Fruit fly (Drosophila melanogaster) whole organism, larva: ENCODE results near the gene CG2059.

Experiments used
- noc ChIP-seq: fragments of 200-800 bp; sonication (Bioruptor generic); optimal IDR thresholded peaks from 3 replicates; lab custom pipeline; 2019; ENCODE audit warnings: missing biosample characterization, mild to moderate bottlenecking, missing genetic modification characterization, moderate library complexity

The CG2059 gene

DNA sequence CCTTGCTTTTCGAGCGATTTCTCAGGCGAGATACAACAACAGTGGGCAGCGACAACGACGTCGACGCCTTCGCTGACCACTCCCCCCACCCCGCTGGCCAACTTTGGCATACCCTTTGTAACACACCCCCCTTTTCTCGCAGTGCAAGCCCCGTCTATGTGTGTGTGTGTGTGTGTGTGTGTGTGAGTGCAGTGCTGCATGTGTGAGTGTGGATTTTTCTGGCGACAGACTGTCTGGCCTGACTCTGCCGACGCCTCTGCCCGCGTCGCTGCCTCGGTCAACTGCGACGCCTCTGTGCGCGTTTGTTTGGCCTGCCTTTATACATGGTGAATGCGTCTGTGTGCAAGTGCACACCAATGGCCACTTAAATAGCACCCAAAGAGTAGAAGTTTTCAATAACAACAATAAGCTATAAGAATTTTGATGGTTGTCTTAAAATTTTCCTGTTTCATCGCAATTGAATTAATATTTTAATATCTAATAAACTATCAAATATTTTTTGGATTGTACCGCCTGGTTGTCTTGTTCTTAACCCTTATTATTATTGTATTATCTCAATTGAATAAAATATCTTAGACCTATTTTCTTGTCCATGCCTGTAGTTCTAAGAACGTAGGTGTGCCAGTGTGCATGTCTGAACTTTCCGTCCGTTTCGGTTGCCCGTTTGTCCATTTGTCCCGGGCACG lies 7.9 kb downstream of the CG2059 start:
- TF ChIP-seq noc (tag; lab: Kevin White, UChicago): peak; percentile 22

DNA sequence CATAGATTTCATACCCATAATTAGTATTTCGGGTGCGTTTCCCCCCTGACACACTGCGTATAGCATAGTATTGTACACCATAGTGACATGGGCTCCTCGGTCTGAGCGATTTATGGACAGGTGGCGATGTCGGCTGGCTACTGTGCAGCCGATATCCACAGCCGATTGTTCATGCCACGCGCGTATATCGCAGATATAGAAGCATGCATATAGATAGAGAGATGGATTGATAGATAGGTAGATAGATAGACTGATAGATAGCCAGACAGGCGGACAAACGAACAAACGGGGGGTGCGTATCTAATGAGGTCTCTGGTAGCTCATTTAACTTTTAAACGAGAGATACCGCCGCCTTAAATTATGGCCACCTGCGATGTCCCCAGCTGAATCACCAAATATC lies 9.8 kb downstream of the CG2059 start:
- TF ChIP-seq noc (tag; lab: Kevin White, UChicago): no peak

DNA sequence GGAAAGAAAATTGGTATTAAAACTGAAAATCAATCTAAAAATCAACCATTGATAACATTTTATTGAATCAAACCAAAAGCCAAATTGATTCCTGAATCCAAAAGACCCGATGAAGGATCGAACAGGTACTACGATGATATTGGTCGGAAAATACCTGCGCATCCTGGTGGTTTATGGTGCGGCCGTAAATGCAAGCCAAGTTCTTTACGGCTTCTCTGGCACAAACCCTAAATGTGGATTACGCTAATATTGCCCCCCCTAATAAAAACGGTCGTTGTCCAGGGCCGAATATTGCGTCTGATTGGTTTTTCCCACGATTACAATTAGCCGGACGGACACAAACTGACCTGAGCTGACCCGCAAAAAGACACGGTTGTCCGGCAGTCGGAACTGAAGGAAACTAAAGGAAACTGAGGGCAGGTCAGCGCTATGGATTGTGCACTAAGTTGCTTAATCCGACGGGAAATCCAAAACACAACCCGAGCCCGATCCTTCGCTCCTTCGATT lies 10.6 kb downstream of the CG2059 start:
- TF ChIP-seq noc (tag; lab: Kevin White, UChicago): no peak

DNA sequence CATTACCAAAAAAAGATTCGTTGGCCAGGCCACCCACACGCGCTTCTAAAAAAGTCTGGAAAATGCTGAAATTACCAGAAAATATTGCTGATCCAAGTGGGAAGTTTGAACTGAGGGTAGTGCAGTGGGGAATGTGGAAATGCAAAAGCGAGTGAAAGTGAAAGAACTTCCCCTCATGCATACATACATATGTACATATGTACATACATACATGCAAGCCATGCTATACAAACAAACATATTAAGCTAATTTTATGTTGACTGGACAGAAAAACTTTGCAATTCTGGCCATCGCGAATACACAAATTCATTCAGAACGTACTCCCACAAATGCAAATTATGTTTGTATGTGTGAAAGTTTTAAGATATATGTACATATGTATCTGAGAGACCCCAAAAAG lies 12.2 kb downstream of the CG2059 start:
- TF ChIP-seq noc (tag; lab: Kevin White, UChicago): no peak

DNA sequence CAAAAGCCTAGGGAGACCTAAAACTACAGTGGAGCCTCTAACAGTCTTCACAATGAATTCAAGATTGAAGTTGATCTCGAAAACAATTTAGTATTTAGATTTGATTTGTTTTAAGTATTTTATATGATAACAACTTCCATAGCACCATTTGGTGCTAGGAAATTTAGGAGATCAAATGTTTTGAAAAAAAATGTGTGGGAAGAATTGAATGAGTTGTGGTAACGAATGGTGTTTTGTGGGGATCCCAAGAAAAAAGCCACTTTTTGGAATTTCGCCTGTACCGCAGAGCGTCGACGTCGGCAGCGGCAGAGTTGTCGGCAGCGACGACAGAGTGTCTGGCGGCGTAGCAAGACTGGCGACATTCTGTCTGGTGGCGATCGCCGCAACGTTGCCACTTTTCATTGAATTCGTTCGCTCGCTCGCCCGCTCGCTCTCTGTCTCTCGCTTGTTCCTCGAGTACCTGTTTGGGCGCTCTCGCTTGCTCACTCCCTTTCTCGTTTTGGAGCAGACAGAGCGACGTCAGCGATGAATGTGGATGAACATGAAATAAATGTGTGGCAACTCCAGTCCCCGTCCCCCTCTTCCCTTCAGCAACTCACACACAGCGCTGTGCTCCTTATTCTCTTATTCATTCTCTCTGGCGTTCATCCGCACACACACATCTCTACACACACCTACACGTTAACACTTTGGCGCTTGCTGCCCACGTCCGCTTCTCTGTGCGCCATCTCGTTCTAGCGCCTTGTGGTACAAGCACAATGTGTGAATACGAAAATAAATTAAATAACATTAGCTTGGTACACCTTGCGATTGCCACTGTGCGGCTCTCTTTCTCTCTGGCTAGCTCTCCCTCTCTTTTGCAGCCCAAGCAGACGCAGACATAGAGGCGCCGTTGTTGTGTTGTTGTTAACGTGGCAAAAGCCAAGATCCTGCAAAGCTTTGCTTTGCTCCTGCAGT lies 13.5 kb downstream of the CG2059 start:
- peak; percentile 43 for TF ChIP-seq noc (tag; lab: Kevin White, UChicago)

DNA sequence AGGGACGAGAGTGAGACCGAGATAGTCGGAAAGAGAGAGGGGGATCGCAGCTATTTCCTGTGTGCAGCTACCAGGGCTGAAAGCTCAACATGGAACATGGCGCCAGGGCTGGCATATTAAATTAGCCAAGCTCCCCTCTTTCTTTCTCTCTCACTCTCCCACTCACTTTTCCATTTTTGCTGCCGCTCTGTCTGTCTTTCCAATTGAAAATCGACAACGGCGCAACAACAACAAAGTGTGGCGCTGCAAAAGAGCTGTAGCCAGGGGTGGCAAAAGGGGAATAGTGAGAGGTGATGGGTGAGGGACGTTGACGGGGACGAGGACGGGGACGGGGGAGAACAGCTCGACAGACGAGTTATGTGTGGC lies 14.2 kb downstream of the CG2059 start:
- peak; percentile 50 for TF ChIP-seq noc (tag; lab: Kevin White, UChicago)

DNA sequence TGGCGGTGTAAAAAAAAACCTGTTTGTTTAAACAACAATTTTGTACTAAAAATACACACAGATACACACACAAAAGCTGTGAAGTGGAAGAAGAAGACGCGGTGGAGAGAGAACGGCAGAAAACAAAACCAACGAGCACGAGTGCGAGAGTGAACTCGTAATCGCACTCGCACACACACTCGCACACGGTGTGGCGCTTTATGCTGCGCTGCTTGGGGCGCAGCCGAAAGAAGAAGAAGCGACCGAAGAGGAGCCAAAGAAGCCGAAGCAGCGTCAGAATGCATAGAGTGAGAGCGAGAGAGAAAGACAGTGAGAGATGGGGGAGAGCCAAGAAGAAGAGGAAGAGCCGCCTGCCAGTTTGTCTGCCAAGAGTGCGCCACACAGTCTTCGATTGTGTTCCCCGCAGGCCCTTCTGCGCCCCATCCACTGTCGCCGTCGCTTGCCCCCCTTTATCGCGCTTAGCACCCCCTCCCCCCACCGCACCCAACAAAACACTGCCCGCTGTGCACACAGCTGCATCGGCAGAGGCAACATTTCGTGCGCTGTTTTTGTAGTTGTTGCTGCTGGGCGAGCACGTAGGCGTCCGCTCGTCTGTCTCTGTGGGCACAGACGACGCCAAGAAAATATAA lies 14.7 kb downstream of the CG2059 start:
- no peak for TF ChIP-seq noc (tag; lab: Kevin White, UChicago)

DNA sequence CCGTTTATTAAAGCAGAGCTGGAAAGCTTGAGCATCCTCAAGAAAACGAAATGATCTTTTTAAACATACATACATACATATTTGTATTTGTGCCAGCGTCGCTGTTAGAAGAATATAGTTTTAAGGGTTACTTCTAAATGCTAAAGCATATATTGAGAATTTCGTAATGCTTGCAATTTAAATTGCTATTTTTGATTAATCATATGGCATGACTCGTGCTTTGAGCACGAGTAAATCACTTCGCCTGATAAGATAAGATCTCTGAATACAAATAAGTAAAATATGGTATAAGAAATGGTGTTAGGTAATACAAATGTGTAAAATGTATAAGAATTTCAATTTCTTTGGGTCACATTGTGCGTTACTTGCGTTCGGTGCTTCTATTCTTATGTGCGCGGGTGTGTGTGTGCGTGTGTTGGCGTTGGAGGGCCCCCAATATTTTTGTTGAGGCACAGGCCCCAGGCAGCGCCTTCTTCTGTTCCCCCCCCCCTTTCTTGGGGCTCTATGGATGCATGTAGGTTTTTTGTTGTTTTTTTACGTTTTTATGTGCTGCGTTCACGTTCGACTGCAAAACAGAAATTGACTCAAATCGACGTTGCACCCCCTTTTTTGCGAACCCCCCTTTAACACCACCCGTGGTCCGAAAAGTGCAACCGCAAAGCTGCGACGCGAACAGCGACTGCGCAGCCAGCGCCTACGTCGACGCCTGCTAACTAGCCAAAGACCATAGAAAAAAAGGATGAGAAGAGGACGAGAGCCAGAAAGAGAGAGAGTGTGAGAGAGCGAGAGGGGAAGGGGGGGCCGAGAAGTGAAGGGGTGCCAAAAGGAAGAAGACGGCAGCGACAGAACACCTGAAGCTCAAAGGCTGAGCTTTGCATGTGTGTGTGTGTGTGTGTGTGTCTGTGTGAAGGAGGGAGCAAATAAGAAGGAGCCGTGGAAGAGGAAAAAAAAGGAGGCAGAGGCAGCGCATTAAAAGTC lies 15.5 kb downstream of the CG2059 start:
- TF ChIP-seq noc (tag; lab: Kevin White, UChicago): peak; percentile 35

DNA sequence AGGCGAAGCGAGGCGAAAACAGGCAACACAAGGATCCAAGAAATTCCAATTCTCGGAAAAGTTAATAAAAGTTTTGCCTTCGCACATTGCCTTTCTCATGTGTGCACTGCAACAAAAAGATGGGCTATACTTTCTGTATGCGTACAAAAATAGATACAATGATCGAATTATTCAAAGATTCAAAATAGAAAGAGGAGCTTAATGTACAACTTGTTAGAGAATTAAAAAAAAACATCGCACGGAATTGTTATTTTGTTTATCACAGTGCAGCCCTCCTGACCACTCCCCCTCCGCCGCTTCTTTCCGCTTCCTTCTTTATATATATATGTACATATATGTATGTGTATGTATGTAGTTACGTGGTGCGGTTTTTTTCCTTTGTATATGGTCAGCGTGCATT lies 16.2 kb downstream of the CG2059 start:
- TF ChIP-seq noc (tag; lab: Kevin White, UChicago): no peak

DNA sequence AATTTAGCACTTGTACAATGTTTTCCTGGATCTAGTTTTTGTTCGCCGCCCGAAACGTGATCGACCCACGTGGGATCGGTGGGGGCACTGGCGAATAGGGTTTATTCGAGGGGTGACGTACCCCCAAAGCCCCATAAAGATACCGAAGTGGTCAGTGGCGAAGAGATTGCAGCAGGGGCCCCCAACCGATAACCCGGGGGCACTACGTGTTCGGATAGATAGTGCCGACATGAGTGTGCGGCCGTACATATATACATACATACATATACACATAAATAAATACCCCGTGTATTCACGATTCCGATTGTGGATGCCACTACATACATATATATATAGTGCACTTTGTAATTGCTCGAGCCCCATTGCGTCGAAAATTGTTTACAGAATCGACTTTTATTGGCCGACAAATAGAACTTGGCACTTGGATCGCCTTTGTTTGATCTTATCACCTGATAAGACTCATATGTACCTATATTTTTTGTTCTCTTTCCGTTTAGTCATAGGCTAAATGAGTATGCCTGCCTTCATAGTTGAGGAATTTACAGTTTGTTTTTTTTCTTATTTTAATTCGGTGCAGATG lies 17.8 kb downstream of the CG2059 start:
- TF ChIP-seq noc (tag; lab: Kevin White, UChicago): no peak

DNA sequence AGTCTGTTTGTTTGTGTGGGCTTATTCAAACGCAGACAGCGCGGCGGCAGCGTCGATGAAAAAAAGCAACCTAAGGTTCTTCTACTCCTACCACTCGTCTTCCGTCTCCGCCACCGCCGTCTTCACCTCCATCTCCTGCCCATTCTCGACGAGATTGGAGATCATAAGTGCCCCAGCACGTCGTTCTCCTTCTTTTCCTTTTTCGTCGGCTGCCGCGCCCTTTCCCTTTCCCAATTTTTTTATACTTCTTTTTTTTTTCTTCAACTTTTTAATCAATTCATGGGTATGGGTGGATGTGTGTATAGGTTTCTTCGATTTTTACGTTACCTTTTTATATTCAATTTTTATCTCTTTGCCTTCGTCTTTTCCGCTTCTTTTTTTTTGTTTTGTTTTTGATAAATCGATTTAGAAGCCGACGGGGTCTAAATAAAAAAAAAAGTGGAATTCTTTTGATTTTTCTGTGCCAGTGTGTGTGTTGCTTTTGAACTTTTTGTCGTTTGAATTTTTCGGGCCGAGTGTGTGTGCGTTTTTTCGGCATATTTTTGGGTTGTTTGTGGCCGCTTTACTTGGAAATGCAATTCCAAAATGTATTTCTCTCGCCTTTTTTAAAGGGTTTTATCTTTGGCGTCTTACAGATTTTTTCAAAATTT lies 18.8 kb downstream of the CG2059 start:
- TF ChIP-seq noc (tag; lab: Kevin White, UChicago): no peak

DNA sequence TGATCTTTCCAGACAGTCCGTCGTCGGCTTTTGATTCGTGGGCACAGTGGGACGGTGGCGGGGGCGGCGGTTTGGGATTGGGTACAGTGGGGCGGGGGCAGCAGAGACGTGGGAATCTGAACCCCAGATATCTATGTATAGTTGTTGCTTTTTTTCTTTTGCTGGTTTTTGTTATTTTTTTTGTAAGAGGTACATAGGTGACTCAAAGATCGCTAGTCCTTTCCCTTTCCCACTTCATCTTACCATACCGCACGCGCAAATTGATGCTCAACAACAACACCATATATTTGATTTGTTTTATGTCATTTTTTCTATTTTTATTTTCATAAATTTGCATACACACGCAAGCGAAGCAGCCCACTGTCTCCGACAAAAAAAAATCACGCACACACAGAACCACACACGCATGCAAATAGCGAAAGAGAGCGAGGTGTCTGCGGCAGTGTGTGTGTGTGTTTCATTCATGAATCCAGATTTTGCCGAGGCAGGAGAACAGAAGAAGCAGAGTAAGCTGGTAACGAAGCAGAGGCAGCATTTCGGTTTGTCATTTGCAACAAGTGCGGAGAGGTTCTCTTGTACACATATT lies 19.7 kb downstream of the CG2059 start:
- TF ChIP-seq noc (tag; lab: Kevin White, UChicago): no peak
